Fruit fly (Drosophila melanogaster) whole organism, adult: ENCODE results near the gene CG7484.

Source experiments
- CG11617 ChIP-seq: fragments of 200-800 bp; sonication (Bioruptor generic); optimal IDR thresholded peaks from 2 replicates; lab custom pipeline; 2017; ENCODE audit warnings: mild to moderate bottlenecking, missing biosample characterization, missing genetic modification reagents, missing genetic modification characterization
- CG12768 ChIP-seq: fragments of 200-800 bp; sonication (Bioruptor generic); optimal IDR thresholded peaks from 2 replicates; lab custom pipeline; 2017; ENCODE audit warnings: missing biosample characterization, missing genetic modification characterization, mild to moderate bottlenecking, moderate library complexity, missing genetic modification reagents
- CG14711 ChIP-seq: fragments of 200-800 bp; sonication (Bioruptor generic); optimal IDR thresholded peaks from 2 replicates; lab custom pipeline; 2018; ENCODE audit warnings: missing biosample characterization, mild to moderate bottlenecking, missing genetic modification characterization, moderate library complexity
- CG1620 ChIP-seq: fragments of 200-800 bp; sonication (Bioruptor generic); optimal IDR thresholded peaks from 2 replicates; lab custom pipeline; 2016; ENCODE audit warnings: missing biosample characterization, missing genetic modification characterization
- CG33017 ChIP-seq: fragments of 200-800 bp; sonication (Bioruptor generic); optimal IDR thresholded peaks from 2 replicates; lab custom pipeline; 2018; ENCODE audit warnings: missing biosample characterization, mild to moderate bottlenecking, missing genetic modification characterization, moderate library complexity
- CG5204 ChIP-seq: fragments of 200-800 bp; sonication (Bioruptor generic); optimal IDR thresholded peaks from 2 replicates; lab custom pipeline; 2016; ENCODE audit warnings: missing biosample characterization, missing genetic modification characterization
- CG7045 ChIP-seq: fragments of 200-800 bp; sonication (Bioruptor generic); optimal IDR thresholded peaks from 2 replicates; lab custom pipeline; 2017; ENCODE audit warnings: missing biosample characterization, mild to moderate bottlenecking, missing genetic modification characterization
- CG7101 ChIP-seq: fragments of 200-800 bp; sonication (Bioruptor generic); optimal IDR thresholded peaks from 2 replicates; lab custom pipeline; 2018; ENCODE audit warnings: missing biosample characterization, mild to moderate bottlenecking, missing genetic modification characterization, moderate library complexity
- Clk ChIP-seq: fragments of 200-800 bp; sonication (Bioruptor generic); optimal IDR thresholded peaks from 2 replicates; lab custom pipeline; 2017; ENCODE audit warnings: missing biosample characterization, missing genetic modification characterization
- Crg-1 ChIP-seq: fragments of 200-800 bp; sonication (Bioruptor generic); optimal IDR thresholded peaks from 2 replicates; lab custom pipeline; 2016; ENCODE audit warnings: missing biosample characterization, missing genetic modification characterization
- Hr96 ChIP-seq: fragments of 200-800 bp; sonication (Bioruptor generic); optimal IDR thresholded peaks from 2 replicates; lab custom pipeline; 2016; ENCODE audit warnings: missing biosample characterization, missing genetic modification characterization
- Mnt ChIP-seq: fragments of 200-800 bp; sonication (Bioruptor generic); optimal IDR thresholded peaks from 2 replicates; lab custom pipeline; 2016; ENCODE audit warnings: missing biosample characterization, mild to moderate bottlenecking, missing genetic modification characterization
- bab1 ChIP-seq: fragments of 200-800 bp; sonication (Bioruptor generic); optimal IDR thresholded peaks from 3 replicates; lab custom pipeline; 2019; ENCODE audit warnings: missing biosample characterization, mild to moderate bottlenecking, missing genetic modification characterization, moderate library complexity
- cic ChIP-seq: fragments of 200-800 bp; sonication (Bioruptor generic); optimal IDR thresholded peaks from 2 replicates; lab custom pipeline; 2017; ENCODE audit warnings: missing biosample characterization, mild to moderate bottlenecking, missing genetic modification characterization, moderate library complexity
- cnc ChIP-seq, 2 experiments: fragments of >200 bp; optimal IDR thresholded peaks; 2 replicates each; lab custom pipeline; 2017
- kay ChIP-seq: fragments of 200-800 bp; sonication (Bioruptor generic); peaks from one replicate; lab custom pipeline; 2016; ENCODE audit warnings: missing biosample characterization, missing genetic modification characterization, borderline replicate concordance
- ovo ChIP-seq: fragments of 200-800 bp; sonication (Bioruptor generic); optimal IDR thresholded peaks from 2 replicates; lab custom pipeline; 2016; ENCODE audit warnings: missing biosample characterization, missing genetic modification characterization
- pad ChIP-seq: fragments of 200-800 bp; sonication (Bioruptor generic); optimal IDR thresholded peaks from 3 replicates; lab custom pipeline; 2017; ENCODE audit warnings: missing biosample characterization, missing genetic modification characterization, mild to moderate bottlenecking, moderate library complexity, missing genetic modification reagents
- tj ChIP-seq: fragments of 200-800 bp; sonication (Bioruptor generic); optimal IDR thresholded peaks from 3 replicates; lab custom pipeline; 2017; ENCODE audit warnings: missing biosample characterization, mild to moderate bottlenecking, missing genetic modification characterization, moderate library complexity
- toe ChIP-seq: fragments of 200-800 bp; sonication (Bioruptor generic); optimal IDR thresholded peaks from 2 replicates; lab custom pipeline; 2016; ENCODE audit warnings: missing biosample characterization, missing genetic modification characterization

CG7484 gene

DNA sequence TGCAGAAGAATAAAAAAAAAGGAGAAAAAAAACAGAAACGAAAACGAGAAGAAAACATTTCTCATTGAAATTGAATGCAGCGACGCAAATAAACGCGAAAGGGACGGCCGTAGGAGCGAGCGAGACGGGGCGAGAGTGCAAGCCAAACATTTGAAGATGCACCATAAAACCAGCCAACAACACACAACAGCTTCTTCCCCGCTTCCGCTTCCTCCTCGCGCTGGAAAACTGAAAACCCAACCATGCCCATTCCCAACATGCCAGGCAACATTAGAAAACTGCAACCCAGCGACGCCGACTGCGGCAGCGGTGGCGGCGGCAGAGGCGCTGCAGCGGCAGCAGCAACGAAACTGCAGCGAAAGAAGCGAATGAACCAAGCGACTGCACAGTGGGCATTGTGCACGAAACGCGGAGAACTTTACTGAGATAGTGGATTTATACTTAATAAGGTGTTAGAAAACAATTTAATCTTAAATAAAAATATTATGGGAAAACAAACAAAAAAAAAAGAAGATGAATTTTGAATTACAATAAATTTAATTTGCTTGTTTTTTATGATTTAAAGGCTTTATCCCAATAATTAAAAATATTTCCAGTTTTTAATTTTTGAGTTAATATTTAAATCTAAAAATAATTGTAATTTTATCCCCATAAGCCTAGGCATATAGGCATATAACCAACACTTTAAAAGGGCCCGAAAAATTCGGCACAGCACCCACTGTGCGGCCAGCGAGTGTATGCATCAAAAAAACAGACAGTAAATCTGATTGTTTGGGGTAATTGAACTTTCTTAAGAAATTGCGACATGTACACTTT, 43.3 kb upstream of the CG7484 start:
- TF ChIP-seq Crg-1 (GFP tag; lab: Kevin White, UChicago) (no peak), bab1 (GFP tag; lab: Kevin White, UChicago) (peak; percentile 27), pad (GFP tag; lab: Kevin White, UChicago) (peak; percentile 27), CG7045 (GFP tag; lab: Kevin White, UChicago) (no peak), CG14711 (tag; lab: Kevin White, UChicago) (peak; percentile 53), kay (GFP tag; lab: Kevin White, UChicago) (peak; percentile 49), toe (GFP tag; lab: Kevin White, UChicago) (no peak), CG1620 (GFP tag; lab: Kevin White, UChicago) (peak; percentile 2)

- peak; percentile 97 for TF ChIP-seq Mnt
- peak; percentile 27 for TF ChIP-seq tj
- peak; percentile 84 for TF ChIP-seq CG12768 (GFP tag; lab: Kevin White, UChicago)
- TF ChIP-seq CG7101: peak; percentile 29
- peak; percentile 8 for TF ChIP-seq bab1 (GFP tag; lab: Kevin White, UChicago)
- TF ChIP-seq toe (GFP tag; lab: Kevin White, UChicago): no peak
- peak; percentile 7 for TF ChIP-seq Crg-1 (GFP tag; lab: Kevin White, UChicago)
- no peak for TF ChIP-seq CG11617 (GFP tag; lab: Kevin White, UChicago)
- peak; percentile 30 for TF ChIP-seq pad (GFP tag; lab: Kevin White, UChicago)
- TF ChIP-seq CG7045 (GFP tag; lab: Kevin White, UChicago): peak; percentile 33
- peak; percentile 53 for TF ChIP-seq Clk (GFP tag; lab: Kevin White, UChicago)
- TF ChIP-seq CG14711 (tag; lab: Kevin White, UChicago): no peak
- TF ChIP-seq CG33017 (tag; lab: Kevin White, UChicago): peak; percentile 49
- no peak for TF ChIP-seq cnc (optimal IDR thresholded peaks at IDR 0.05; lab: Kevin White, UChicago)
- TF ChIP-seq ovo (GFP tag; lab: Kevin White, UChicago): peak; percentile 75
- TF ChIP-seq cic (GFP tag; lab: Kevin White, UChicago): peak; percentile 88
- no peak for TF ChIP-seq CG5204 (GFP tag; lab: Kevin White, UChicago)
- TF ChIP-seq CG1620 (GFP tag; lab: Kevin White, UChicago): no peak
These were observed 42.4 kb upstream of the CG7484 start for dm6 chr3L:17611864-17612505.

DNA sequence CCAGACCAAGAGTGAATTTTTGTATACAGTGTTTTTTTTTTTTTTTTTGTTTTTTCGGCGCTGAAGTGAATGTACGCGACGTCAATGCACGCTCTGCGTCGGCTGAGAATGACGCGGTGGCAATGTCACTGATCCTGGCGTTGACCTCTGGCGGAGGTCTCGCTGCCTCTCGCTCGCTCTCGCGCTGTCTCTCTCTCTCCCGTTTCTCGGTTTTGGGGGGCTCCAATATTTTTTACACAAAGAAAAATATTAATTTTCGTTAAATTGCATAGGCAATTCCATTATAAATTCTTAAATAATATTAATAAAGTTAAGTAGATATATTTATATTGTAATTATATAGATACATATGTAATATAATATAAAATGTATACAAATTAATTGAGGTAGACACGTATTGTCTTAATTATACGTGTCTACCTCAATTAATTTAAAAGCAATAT, 41.1 kb upstream of the CG7484 start:
- TF ChIP-seq toe (GFP tag; lab: Kevin White, UChicago) (no peak), Clk (GFP tag; lab: Kevin White, UChicago) (no peak), CG1620 (GFP tag; lab: Kevin White, UChicago) (no peak), CG7101 (no peak), pad (GFP tag; lab: Kevin White, UChicago) (no peak), cic (GFP tag; lab: Kevin White, UChicago) (no peak), CG33017 (tag; lab: Kevin White, UChicago) (no peak), CG5204 (GFP tag; lab: Kevin White, UChicago) (no peak), CG11617 (GFP tag; lab: Kevin White, UChicago) (no peak), Crg-1 (GFP tag; lab: Kevin White, UChicago) (no peak), Mnt (no peak), CG7045 (GFP tag; lab: Kevin White, UChicago) (no peak), CG14711 (tag; lab: Kevin White, UChicago) (no peak)

- TF ChIP-seq tj (peak; percentile 68), cic (GFP tag; lab: Kevin White, UChicago) (no peak)
These were observed 40.4 kb upstream of the CG7484 start for dm6 chr3L:17613972-17614384.

dm6 chr3L:17615286-17615685, 39.1 kb upstream of the CG7484 start:
- TF ChIP-seq tj (peak; percentile 43), cic (GFP tag; lab: Kevin White, UChicago) (no peak)

DNA sequence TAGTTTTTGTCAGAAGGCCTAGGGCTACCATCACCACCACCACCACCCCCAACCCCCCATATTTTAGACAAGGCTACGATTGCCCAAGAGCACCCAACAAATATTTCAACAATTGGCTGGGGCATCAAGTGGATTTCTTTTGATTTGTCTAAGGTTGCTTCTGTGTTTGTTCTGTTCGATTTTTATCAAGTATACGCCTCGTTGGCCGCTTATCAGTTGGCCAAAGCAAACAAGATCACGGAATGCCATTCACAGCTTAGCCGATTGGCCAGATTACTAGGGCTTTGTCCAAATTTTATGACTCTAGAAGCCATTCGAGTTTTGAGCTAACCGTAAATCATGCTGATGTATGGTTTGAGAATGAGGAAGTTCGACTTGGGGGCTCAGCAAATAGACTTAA, 38.6 kb upstream of the CG7484 start:
- TF ChIP-seq CG11617 (GFP tag; lab: Kevin White, UChicago) (no peak), CG5204 (GFP tag; lab: Kevin White, UChicago) (no peak), cic (GFP tag; lab: Kevin White, UChicago) (no peak), Crg-1 (GFP tag; lab: Kevin White, UChicago) (no peak), Hr96 (GFP tag; lab: Kevin White, UChicago) (no peak), CG33017 (tag; lab: Kevin White, UChicago) (no peak), kay (GFP tag; lab: Kevin White, UChicago) (no peak)
